Fruit fly (Drosophila melanogaster) whole organism, embryonic: Measurements from ENCODE around the gene Lgr1.

Experiments
- Abd-B ChIP-seq: fragments of 200-800 bp; sonication (Bioruptor generic); optimal IDR thresholded peaks from 2 replicates; lab custom pipeline; 2018; ENCODE audit warnings: missing biosample characterization, mild to moderate bottlenecking, missing genetic modification characterization, moderate library complexity
- Aef1 ChIP-seq: fragments of 200-800 bp; sonication (Bioruptor generic); IDR thresholded peaks from 3 replicates; pipeline ENCODE4 v1.3.6; 2022; ENCODE audit warnings: missing biosample characterization, missing genetic modification characterization
- BEAF-32 ChIP-seq: fragments of 200-800 bp; sonication (Bioruptor generic); optimal IDR thresholded peaks from 3 replicates; lab custom pipeline; 2017; ENCODE audit warnings: missing biosample characterization, missing genetic modification characterization, mild to moderate bottlenecking, moderate library complexity, missing genetic modification reagents
- CG10274 ChIP-seq: fragments of 200-800 bp; sonication (Bioruptor generic); optimal IDR thresholded peaks from 3 replicates; lab custom pipeline; 2017; ENCODE audit warnings: missing biosample characterization, mild to moderate bottlenecking, missing genetic modification characterization
- CG10565 ChIP-seq: fragments of 200-800 bp; sonication (Bioruptor generic); optimal IDR thresholded peaks from 3 replicates; lab custom pipeline; 2016; ENCODE audit warnings: missing biosample characterization, mild to moderate bottlenecking, missing genetic modification characterization
- CG11695 ChIP-seq: fragments of 200-800 bp; sonication (Bioruptor generic); IDR thresholded peaks from 3 replicates; pipeline ENCODE4 v1.3.6; 2022; ENCODE audit warnings: missing biosample characterization, missing genetic modification characterization
- CG12299 ChIP-seq: fragments of 200-800 bp; sonication (Bioruptor generic); optimal IDR thresholded peaks from 2 replicates; lab custom pipeline; 2018; ENCODE audit warnings: missing biosample characterization, mild to moderate bottlenecking, missing genetic modification characterization
- CG13296 ChIP-seq: fragments of 200-800 bp; sonication (Bioruptor generic); optimal IDR thresholded peaks from 3 replicates; lab custom pipeline; 2018; ENCODE audit warnings: missing biosample characterization, mild to moderate bottlenecking, missing genetic modification characterization
- CG1792 ChIP-seq: fragments of 200-800 bp; sonication (Bioruptor generic); optimal IDR thresholded peaks from 2 replicates; lab custom pipeline; 2016; ENCODE audit warnings: missing biosample characterization, missing genetic modification characterization
- CG18262 ChIP-seq: fragments of 200-800 bp; optimal IDR thresholded peaks from 3 replicates; lab custom pipeline; 2019; ENCODE audit warnings: missing biosample characterization, mild to moderate bottlenecking, missing genetic modification characterization, moderate library complexity
- CG18476 ChIP-seq: fragments of 200-800 bp; sonication (Bioruptor generic); optimal IDR thresholded peaks from 2 replicates; lab custom pipeline; 2016; ENCODE audit warnings: missing biosample characterization, mild to moderate bottlenecking, missing genetic modification characterization
- CG18764 ChIP-seq: fragments of 200-800 bp; sonication (Bioruptor generic); optimal IDR thresholded peaks from 3 replicates; lab custom pipeline; 2016; ENCODE audit warnings: missing biosample characterization, missing genetic modification characterization
- CG33213 ChIP-seq: fragments of 200-800 bp; sonication (Bioruptor generic); optimal IDR thresholded peaks from 3 replicates; lab custom pipeline; 2016; ENCODE audit warnings: missing biosample characterization, missing genetic modification characterization
- CG3995 ChIP-seq: fragments of 200-800 bp; sonication (Bioruptor generic); optimal IDR thresholded peaks from 3 replicates; lab custom pipeline; 2016; ENCODE audit warnings: missing biosample characterization, missing genetic modification characterization
- CG7372 ChIP-seq: fragments of 200-800 bp; sonication (Bioruptor generic); IDR thresholded peaks from 2 replicates; pipeline ENCODE4 v1.3.6; 2022; ENCODE audit warnings: missing biosample characterization, missing genetic modification characterization
- CG8089 ChIP-seq: fragments of 200-800 bp; sonication (Bioruptor generic); optimal IDR thresholded peaks from 3 replicates; lab custom pipeline; 2016; ENCODE audit warnings: missing biosample characterization, missing genetic modification characterization
- CG9727 ChIP-seq: fragments of 200-800 bp; sonication (Bioruptor generic); optimal IDR thresholded peaks from 3 replicates; lab custom pipeline; 2017; ENCODE audit warnings: missing biosample characterization, mild to moderate bottlenecking, missing genetic modification characterization
- CG9932 ChIP-seq: fragments of 200-800 bp; sonication (Bioruptor generic); IDR thresholded peaks from 2 replicates; pipeline ENCODE4 v1.3.6; 2022; ENCODE audit warnings: missing biosample characterization, missing genetic modification characterization
- Dek ChIP-seq: fragments of 200-800 bp; sonication (Bioruptor generic); optimal IDR thresholded peaks from 3 replicates; lab custom pipeline; 2019; ENCODE audit warnings: missing biosample characterization, mild to moderate bottlenecking, missing genetic modification characterization, moderate library complexity
- Dref ChIP-seq: fragments of 200-800 bp; sonication (Bioruptor generic); IDR thresholded peaks from 2 replicates; pipeline ENCODE4 v1.3.6; 2022; ENCODE audit warnings: missing biosample characterization, missing genetic modification characterization
- E2f2 ChIP-seq: fragments of 200-800 bp; sonication (Bioruptor generic); IDR thresholded peaks from 2 replicates; pipeline ENCODE4 v1.3.6; 2022; ENCODE audit warnings: missing biosample characterization, missing genetic modification characterization
- Ets97D ChIP-seq: fragments of 200-800 bp; sonication (Bioruptor generic); optimal IDR thresholded peaks from 3 replicates; lab custom pipeline; 2016; ENCODE audit warnings: missing biosample characterization, missing genetic modification characterization
- Fer3 ChIP-seq: fragments of 200-800 bp; sonication (Bioruptor generic); optimal IDR thresholded peaks from 2 replicates; lab custom pipeline; 2018; ENCODE audit warnings: missing biosample characterization, mild to moderate bottlenecking, missing genetic modification characterization, moderate library complexity
- Hr51 ChIP-seq, 2 experiments: fragments of 200-800 bp; sonication (Bioruptor generic); optimal IDR thresholded peaks; 2 replicates in 1 of 2; 3 replicates in 1 of 2; lab custom pipeline; 2016 to 2018; ENCODE audit warnings: missing biosample characterization in 2 of 2, missing genetic modification characterization in 2 of 2, mild to moderate bottlenecking in 1 of 2, moderate library complexity in 1 of 2
- Lhr ChIP-seq: fragments of 200-800 bp; sonication (Bioruptor generic); optimal IDR thresholded peaks from 3 replicates; lab custom pipeline; 2017; ENCODE audit warnings: mild to moderate bottlenecking, missing biosample characterization, missing genetic modification reagents, missing genetic modification characterization
- NC2β ChIP-seq: fragments of 200-800 bp; sonication (Bioruptor generic); optimal IDR thresholded peaks from 2 replicates; lab custom pipeline; 2016; ENCODE audit warnings: missing biosample characterization, missing genetic modification characterization
- Sin3A ChIP-seq: fragments of >200 bp; optimal IDR thresholded peaks from 2 replicates; lab custom pipeline; 2018
- YL-1 ChIP-seq: fragments of 200-800 bp; sonication (Bioruptor generic); optimal IDR thresholded peaks from 3 replicates; lab custom pipeline; 2017; ENCODE audit warnings: missing biosample characterization, mild to moderate bottlenecking, missing genetic modification characterization
- amos ChIP-seq: fragments of 200-800 bp; sonication (Bioruptor generic); IDR thresholded peaks from 2 replicates; pipeline ENCODE4 v1.3.6; 2022; ENCODE audit warnings: missing biosample characterization, missing genetic modification characterization; ENCODE audit not compliant: partially characterized antibody
- aop ChIP-seq: fragments of 200-800 bp; sonication (Bioruptor generic); IDR thresholded peaks from 2 replicates; pipeline ENCODE4 v1.3.6; 2022; ENCODE audit warnings: missing biosample characterization, missing genetic modification characterization
- az2 ChIP-seq: fragments of 200-800 bp; sonication (Bioruptor generic); optimal IDR thresholded peaks from 3 replicates; lab custom pipeline; 2016; ENCODE audit warnings: missing biosample characterization, missing genetic modification characterization
- cg ChIP-seq: fragments of 200-800 bp; sonication (Bioruptor generic); optimal IDR thresholded peaks from 3 replicates; lab custom pipeline; 2019; ENCODE audit warnings: missing biosample characterization, mild to moderate bottlenecking, missing genetic modification characterization, moderate library complexity
- corto ChIP-seq: fragments of 200-800 bp; sonication (Bioruptor generic); optimal IDR thresholded peaks from 2 replicates; lab custom pipeline; 2016; ENCODE audit warnings: missing biosample characterization, mild to moderate bottlenecking, missing genetic modification characterization, moderate library complexity
- dimm ChIP-seq: fragments of 200-800 bp; sonication (Bioruptor generic); IDR thresholded peaks from 2 replicates; pipeline ENCODE4 v1.3.6; 2022; ENCODE audit warnings: missing biosample characterization, missing genetic modification characterization
- dmrt99B ChIP-seq: fragments of 200-800 bp; sonication (Bioruptor generic); optimal IDR thresholded peaks from 2 replicates; lab custom pipeline; 2018; ENCODE audit warnings: missing biosample characterization, mild to moderate bottlenecking, missing genetic modification characterization, moderate library complexity
- fd96Cb ChIP-seq: fragments of 200-800 bp; sonication (Bioruptor generic); optimal IDR thresholded peaks from 2 replicates; lab custom pipeline; 2018; ENCODE audit warnings: missing biosample characterization, mild to moderate bottlenecking, missing genetic modification characterization, moderate library complexity
- fru ChIP-seq: fragments of >200 bp; optimal IDR thresholded peaks from 2 replicates; lab custom pipeline; 2017
- ftz-f1 ChIP-seq: fragments of 200-800 bp; sonication (Bioruptor generic); optimal IDR thresholded peaks from 2 replicates; lab custom pipeline; 2016; ENCODE audit warnings: missing biosample characterization, missing genetic modification characterization
- fu2 ChIP-seq: fragments of 200-800 bp; sonication (Bioruptor generic); optimal IDR thresholded peaks from 2 replicates; lab custom pipeline; 2016; ENCODE audit warnings: missing biosample characterization, missing genetic modification characterization
- gce ChIP-seq: fragments of 200-800 bp; sonication (Bioruptor generic); IDR thresholded peaks from 3 replicates; pipeline ENCODE4 v1.3.6; 2022; ENCODE audit warnings: missing biosample characterization, missing genetic modification characterization
- grau ChIP-seq: fragments of 200-800 bp; optimal IDR thresholded peaks from 3 replicates; lab custom pipeline; 2019; ENCODE audit warnings: missing biosample characterization, mild to moderate bottlenecking, missing genetic modification characterization, moderate library complexity
- kah ChIP-seq: fragments of 200-800 bp; sonication (Bioruptor generic); optimal IDR thresholded peaks from 2 replicates; lab custom pipeline; 2018; ENCODE audit warnings: missing biosample characterization, mild to moderate bottlenecking, missing genetic modification characterization
- maf-S ChIP-seq: fragments of 200-800 bp; sonication (Bioruptor generic); optimal IDR thresholded peaks from 2 replicates; lab custom pipeline; 2016; ENCODE audit warnings: missing biosample characterization, missing genetic modification characterization
- oc ChIP-seq: fragments of 200-800 bp; sonication (Bioruptor generic); optimal IDR thresholded peaks from 2 replicates; lab custom pipeline; 2018; ENCODE audit warnings: missing biosample characterization, mild to moderate bottlenecking, missing genetic modification characterization, moderate library complexity
- scrt ChIP-seq: fragments of 200-800 bp; sonication (Bioruptor generic); optimal IDR thresholded peaks from 2 replicates; lab custom pipeline; 2018; ENCODE audit warnings: missing biosample characterization, mild to moderate bottlenecking, missing genetic modification characterization, moderate library complexity
- seq ChIP-seq: fragments of 200-800 bp; sonication (Bioruptor generic); IDR thresholded peaks from 2 replicates; pipeline ENCODE4 v1.3.6; 2022; ENCODE audit warnings: missing biosample characterization, missing genetic modification characterization
- tin ChIP-seq: fragments of 200-800 bp; sonication (Bioruptor generic); optimal IDR thresholded peaks from 3 replicates; lab custom pipeline; 2016; ENCODE audit warnings: missing biosample characterization, missing genetic modification characterization
- unc-4 ChIP-seq: fragments of 200-800 bp; sonication (Bioruptor generic); IDR thresholded peaks from 2 replicates; pipeline ENCODE4 v1.3.6; 2022; ENCODE audit warnings: missing biosample characterization, missing genetic modification characterization; ENCODE audit not compliant: partially characterized antibody
- vnd ChIP-seq: fragments of 200-800 bp; sonication (Bioruptor generic); IDR thresholded peaks from 3 replicates; pipeline ENCODE4 v1.3.6; 2022; ENCODE audit warnings: missing biosample characterization, missing genetic modification characterization; ENCODE audit not compliant: partially characterized antibody
- zf30C ChIP-seq: fragments of 200-800 bp; sonication (Bioruptor generic); optimal IDR thresholded peaks from 3 replicates; lab custom pipeline; 2018; ENCODE audit warnings: missing biosample characterization, mild to moderate bottlenecking, missing genetic modification characterization
- zfh1 ChIP-seq: fragments of 200-800 bp; sonication (Bioruptor generic); IDR thresholded peaks from 3 replicates; pipeline ENCODE4 v1.3.6; 2022; ENCODE audit warnings: missing biosample characterization, missing genetic modification characterization

Gene Lgr1

DNA sequence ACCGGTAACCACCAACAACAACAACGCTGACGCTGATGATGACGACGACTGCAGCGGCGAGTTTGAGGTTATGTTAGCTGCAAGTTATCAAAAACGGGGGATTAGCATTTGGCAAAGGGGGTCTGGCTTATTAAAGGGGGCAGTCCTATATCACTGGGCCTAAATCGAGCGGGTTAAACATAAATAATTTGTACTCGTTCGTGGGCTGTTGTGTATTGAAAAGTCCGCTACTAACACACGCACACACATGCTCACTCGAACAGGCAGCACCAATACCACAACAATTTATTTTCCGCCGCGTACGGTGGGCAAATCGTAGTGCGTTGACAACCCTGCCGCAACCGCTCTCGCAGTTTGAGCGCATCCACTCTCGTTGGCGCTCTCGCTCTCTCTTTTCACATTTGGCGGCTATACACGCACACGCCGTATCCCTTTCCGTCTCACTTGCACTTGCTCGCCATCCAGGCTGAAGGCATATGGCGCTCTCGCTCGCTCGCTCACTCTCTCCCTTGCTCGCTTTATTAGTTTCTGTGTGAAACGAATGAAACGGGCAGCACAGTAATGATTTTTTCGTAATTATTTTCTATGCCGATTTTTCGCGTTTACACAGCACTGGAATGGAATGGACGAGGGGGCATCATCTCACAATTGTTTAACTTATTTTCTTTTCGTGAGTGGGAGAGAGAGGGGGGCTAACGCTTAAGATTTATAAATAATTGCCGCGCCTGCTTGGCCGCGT, 8.6 kb upstream of the Lgr1 start (continued):
- no peak for TF ChIP-seq vnd
- peak; percentile 77 for TF ChIP-seq ftz-f1 (GFP tag; lab: Kevin White, UChicago)
- TF ChIP-seq dmrt99B (tag; lab: Kevin White, UChicago), result peak; percentile 21
- TF ChIP-seq Dref, result no peak
- TF ChIP-seq YL-1 (GFP tag; lab: Kevin White, UChicago), result peak; percentile 49
- TF ChIP-seq CG9727 (GFP tag; lab: Kevin White, UChicago), result peak; percentile 14
- TF ChIP-seq amos (GFP tag; lab: Robert Waterston, UW), result no peak
- TF ChIP-seq fru (lab: Kevin White, UChicago), result no peak
- no peak for TF ChIP-seq CG7372
- peak; percentile 44 for TF ChIP-seq NC2β
- TF ChIP-seq Dek, result no peak
- no peak for TF ChIP-seq CG8089 (GFP tag; lab: Kevin White, UChicago)
- peak in 1 of 2 experiments; percentile 19 for TF ChIP-seq Hr51 (GFP tag; optimal IDR thresholded peaks at IDR 0.05; lab: Kevin White, UChicago)
- no peak for TF ChIP-seq aop (GFP tag; lab: Robert Waterston, UW)
- no peak for TF ChIP-seq dimm (GFP tag; lab: Robert Waterston, UW)
- no peak for TF ChIP-seq CG11695 (GFP tag; lab: Robert Waterston, UW)
- peak; percentile 27 for TF ChIP-seq fu2 (GFP tag; lab: Kevin White, UChicago)
- TF ChIP-seq tin (GFP tag; lab: Kevin White, UChicago), result no peak
- TF ChIP-seq CG18262, result no peak
- no peak for TF ChIP-seq Sin3A
- no peak for TF ChIP-seq CG10274
- TF ChIP-seq Ets97D (GFP tag; lab: Kevin White, UChicago), result peak; percentile 16
- TF ChIP-seq zfh1 (GFP tag; lab: Robert Waterston, UW), result no peak
- peak; percentile 23 for TF ChIP-seq maf-S (GFP tag; lab: Kevin White, UChicago)
- TF ChIP-seq CG10565, result no peak
- TF ChIP-seq Lhr (GFP tag; lab: Kevin White, UChicago), result no peak
- TF ChIP-seq Fer3 (tag; lab: Kevin White, UChicago), result peak; percentile 26
- no peak for TF ChIP-seq fd96Cb (tag; lab: Kevin White, UChicago)
- TF ChIP-seq CG9932 (GFP tag; lab: Robert Waterston, UW), result no peak
- TF ChIP-seq Abd-B (GFP tag; lab: Kevin White, UChicago), result peak; percentile 12
- TF ChIP-seq CG18476 (GFP tag; lab: Kevin White, UChicago), result no peak
- no peak for TF ChIP-seq CG33213 (GFP tag; lab: Kevin White, UChicago)
- TF ChIP-seq seq (GFP tag; lab: Robert Waterston, UW), result no peak
- no peak for TF ChIP-seq unc-4 (GFP tag; lab: Robert Waterston, UW)
- no peak for TF ChIP-seq CG1792 (GFP tag; lab: Kevin White, UChicago)
- TF ChIP-seq E2f2 (GFP tag; lab: Robert Waterston, UW), result no peak
- TF ChIP-seq corto (GFP tag; lab: Kevin White, UChicago), result peak; percentile 41
- TF ChIP-seq oc (tag; lab: Kevin White, UChicago), result peak; percentile 29
- peak; percentile 20 for TF ChIP-seq BEAF-32 (GFP tag; lab: Kevin White, UChicago)
- TF ChIP-seq Aef1 (GFP tag; lab: Robert Waterston, UW), result no peak
- no peak for TF ChIP-seq CG18764
- TF ChIP-seq CG3995 (GFP tag; lab: Kevin White, UChicago), result peak; percentile 4
- peak; percentile 38 for TF ChIP-seq CG13296
- no peak for TF ChIP-seq CG12299
- no peak for TF ChIP-seq gce (GFP tag; lab: Robert Waterston, UW)
- TF ChIP-seq kah (GFP tag; lab: Kevin White, UChicago), result peak; percentile 43
- TF ChIP-seq cg (GFP tag; lab: Kevin White, UChicago), result peak; percentile 96
- peak; percentile 31 for TF ChIP-seq grau (tag; lab: Kevin White, UChicago)
- peak; percentile 34 for TF ChIP-seq scrt
- no peak for TF ChIP-seq az2
- no peak for TF ChIP-seq zf30C (GFP tag; lab: Kevin White, UChicago)
